Worm (Caenorhabditis elegans) whole organism, L4 larva: Measurements from ENCODE around the gene C30G7.4.

Source experiments
- D1046.2 ChIP-seq: fragments of 200-800 bp; sonication (Bioruptor generic); IDR thresholded peaks from 2 replicates; pipeline ENCODE4 v1.3.6; 2022; ENCODE audit warnings: missing genetic modification characterization, missing compliant biosample characterization
- mep-1 ChIP-seq: fragments of 150-350 bp; sonication (generic microtip); optimal IDR thresholded peaks from 3 replicates; lab custom pipeline; 2014; ENCODE audit warnings: missing biosample characterization, missing genetic modification characterization
- nhr-42 ChIP-seq: fragments of 200-800 bp; sonication (Bioruptor generic); IDR thresholded peaks from 2 replicates; pipeline ENCODE4 v1.3.6; 2022; ENCODE audit warnings: missing genetic modification characterization, missing compliant biosample characterization
- spr-1 ChIP-seq: sonication (generic microtip); optimal IDR thresholded peaks from 2 replicates; lab custom pipeline; 2016; ENCODE audit warnings: mild to moderate bottlenecking, missing genetic modification characterization, missing compliant biosample characterization

DNA sequence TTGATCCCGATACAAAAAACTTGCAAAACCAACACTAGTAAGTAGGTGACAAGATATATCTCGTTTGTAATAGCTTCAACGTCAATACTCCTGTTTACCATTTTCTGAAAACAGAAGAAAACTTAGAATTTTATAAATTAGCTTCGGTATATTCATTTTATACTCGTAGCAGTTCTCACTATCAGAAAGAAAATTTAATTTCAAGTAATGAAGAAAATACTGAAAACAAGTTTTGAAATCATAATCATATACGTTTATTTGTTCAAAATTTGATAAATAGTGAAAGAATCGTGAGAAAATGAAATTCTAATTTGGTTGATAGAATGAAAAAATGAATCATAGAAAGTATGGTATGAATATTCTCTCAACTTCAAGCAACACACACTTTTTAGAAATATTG lies 7.7 kb upstream of the C30G7.4 start, which contains the start of gene C30G7.5:
- no peak for TF ChIP-seq nhr-42 (GFP tag; lab: Robert Waterston, UW)
- no peak for TF ChIP-seq spr-1 (tag; lab: Kevin White, UChicago)
- TF ChIP-seq D1046.2 (GFP tag; lab: Robert Waterston, UW), result no peak
- no peak for TF ChIP-seq mep-1 (tag; lab: Kevin White, UChicago)
